Fruit fly (Drosophila melanogaster) Kc167 (cell line): ENCODE results near the gene CG9682.

ENCODE experiments used
- Myc ChIP-seq: fragments of >200 bp; optimal IDR thresholded peaks from 2 replicates; lab custom pipeline; 2017; ENCODE audit warnings: missing external identifiers
- Sin3A ChIP-seq: fragments of >200 bp; optimal IDR thresholded peaks from 2 replicates; lab custom pipeline; 2018; ENCODE audit warnings: missing external identifiers
- h ChIP-seq: fragments of >200 bp; optimal IDR thresholded peaks from 3 replicates; lab custom pipeline; 2018; ENCODE audit warnings: missing external identifiers
- insv ChIP-seq: fragments of >200 bp; optimal IDR thresholded peaks from 3 replicates; lab custom pipeline; 2018; ENCODE audit warnings: missing external identifiers
- psq ChIP-seq: fragments of >200 bp; optimal IDR thresholded peaks from 2 replicates; lab custom pipeline; 2017; ENCODE audit warnings: missing external identifiers
- ttk ChIP-seq: sonication (Bioruptor generic); optimal IDR thresholded peaks from 2 replicates; lab custom pipeline; 2017; ENCODE audit warnings: missing external identifiers

Gene CG9682

dm6 chr3R:30215020-30215419 lies 35.7 kb upstream of the CG9682 start:
- TF ChIP-seq insv (no peak), h (lab: Kevin White, UChicago) (no peak), psq (no peak), Myc (no peak), ttk (lab: Kevin White, UChicago) (no peak), Sin3A (lab: Kevin White, UChicago) (no peak)

- TF ChIP-seq Myc (no peak), ttk (lab: Kevin White, UChicago) (no peak), psq (no peak), Sin3A (lab: Kevin White, UChicago) (no peak), h (lab: Kevin White, UChicago) (no peak), insv (no peak)
These were observed 34.5 kb upstream of the CG9682 start, which contains the start of gene CecC for dm6 chr3R:30216210-30216609. Gene CecC (plus strand): TSS chr3R:30216484.

DNA sequence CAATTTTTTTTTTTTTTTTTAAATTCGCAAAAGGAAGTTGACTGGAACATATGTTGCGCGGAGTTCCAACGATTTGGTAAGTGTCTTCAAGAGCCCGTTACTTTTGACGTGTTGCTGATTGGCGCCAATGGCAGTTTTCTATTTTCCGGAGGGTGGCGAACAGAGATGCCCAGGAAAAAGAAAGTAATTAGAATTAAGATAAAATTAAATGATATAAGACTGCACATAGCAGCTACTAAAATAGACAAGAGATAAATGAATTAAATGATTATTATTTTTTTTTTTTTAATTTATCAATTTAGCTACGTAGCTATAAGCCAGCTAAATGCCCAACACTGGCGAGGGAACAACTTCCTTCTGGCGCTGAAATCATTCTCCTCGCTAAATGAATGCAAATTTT lies 28.5 kb upstream of the CG9682 start:
- no peak for TF ChIP-seq insv
- no peak for TF ChIP-seq h (lab: Kevin White, UChicago)
- TF ChIP-seq ttk (lab: Kevin White, UChicago): no peak
- TF ChIP-seq Myc: no peak
- TF ChIP-seq psq: no peak
- no peak for TF ChIP-seq Sin3A (lab: Kevin White, UChicago)

DNA sequence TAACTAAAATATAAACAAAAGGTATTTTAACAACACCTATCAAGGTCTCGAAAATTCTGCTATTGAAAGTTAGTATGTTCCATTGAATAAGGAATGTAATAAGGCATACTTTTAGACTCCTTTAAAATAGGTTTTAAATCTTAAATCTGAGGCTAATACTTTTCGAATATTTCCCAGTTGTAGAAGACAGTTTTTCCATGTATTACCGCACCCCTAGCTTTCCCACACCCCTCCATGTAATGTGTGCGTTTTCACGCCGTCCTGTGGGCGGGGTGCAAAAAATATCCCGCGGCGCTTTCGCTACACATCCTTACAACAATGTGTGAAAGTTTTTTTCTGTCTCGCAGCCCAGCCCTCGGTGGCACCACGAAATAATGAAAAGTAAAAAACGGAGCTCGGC lies 26.2 kb upstream of the CG9682 start:
- TF ChIP-seq h (lab: Kevin White, UChicago) (no peak), Sin3A (lab: Kevin White, UChicago) (no peak), psq (no peak), Myc (no peak), insv (no peak), ttk (lab: Kevin White, UChicago) (no peak)

dm6 chr3R:30235253-30235652 lies 15.5 kb upstream of the CG9682 start:
- TF ChIP-seq h (lab: Kevin White, UChicago): no peak
- no peak for TF ChIP-seq Sin3A (lab: Kevin White, UChicago)
- TF ChIP-seq psq: no peak
- no peak for TF ChIP-seq ttk (lab: Kevin White, UChicago)
- no peak for TF ChIP-seq insv
- TF ChIP-seq Myc: no peak

- TF ChIP-seq Sin3A (lab: Kevin White, UChicago) (no peak), Myc (no peak), psq (no peak), ttk (lab: Kevin White, UChicago) (no peak), h (lab: Kevin White, UChicago) (no peak), insv (no peak)
These were observed 13.7 kb upstream of the CG9682 start for dm6 chr3R:30236994-30237393.

DNA sequence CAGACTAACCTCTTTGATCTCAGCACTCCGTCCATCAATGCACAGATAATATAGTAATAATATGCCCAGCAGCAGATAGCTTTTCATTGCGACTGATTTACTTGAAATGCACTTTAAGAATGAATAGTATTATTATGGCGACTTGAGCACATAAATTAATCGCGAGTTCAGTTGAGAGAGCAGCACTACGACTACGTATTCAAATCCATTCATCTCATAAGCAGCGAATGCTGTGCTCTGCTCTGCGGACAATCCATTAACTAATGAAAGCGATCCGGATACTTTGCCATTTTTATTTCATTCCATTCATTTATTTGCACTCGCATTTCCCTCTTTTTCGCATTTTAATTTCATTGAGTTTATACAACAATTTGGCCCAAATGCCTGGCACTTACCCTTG lies 13.1 kb upstream of the CG9682 start, which contains the start of gene CG43448:
TSS of gene CG43448 (minus strand) at position 101 of the 400 bp plus-strand sequence.
- TF ChIP-seq h (lab: Kevin White, UChicago): no peak
- no peak for TF ChIP-seq psq
- TF ChIP-seq Myc: no peak
- TF ChIP-seq insv: no peak
- no peak for TF ChIP-seq Sin3A (lab: Kevin White, UChicago)
- no peak for TF ChIP-seq ttk (lab: Kevin White, UChicago)

DNA sequence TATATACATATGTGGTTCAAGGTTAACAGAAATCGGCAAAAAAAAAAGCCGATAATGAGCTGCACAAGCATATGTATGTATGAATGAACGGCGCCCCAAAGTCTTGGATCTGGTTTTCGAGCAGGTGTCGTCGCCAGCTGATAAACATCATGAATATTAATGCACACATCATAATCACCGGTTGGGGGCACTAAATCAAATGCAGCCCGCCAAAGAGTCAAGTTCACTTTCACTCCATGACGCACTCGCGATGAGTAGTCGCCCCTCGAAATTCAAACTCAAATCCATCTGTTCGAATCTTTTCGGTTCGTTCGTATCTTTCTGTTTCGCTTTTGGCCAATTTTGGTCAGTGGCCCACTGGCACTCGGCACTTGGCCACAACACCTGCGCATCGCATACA lies 10.5 kb upstream of the CG9682 start:
- TF ChIP-seq h (lab: Kevin White, UChicago) (no peak), insv (no peak), Myc (no peak), psq (no peak), Sin3A (lab: Kevin White, UChicago) (no peak)

DNA sequence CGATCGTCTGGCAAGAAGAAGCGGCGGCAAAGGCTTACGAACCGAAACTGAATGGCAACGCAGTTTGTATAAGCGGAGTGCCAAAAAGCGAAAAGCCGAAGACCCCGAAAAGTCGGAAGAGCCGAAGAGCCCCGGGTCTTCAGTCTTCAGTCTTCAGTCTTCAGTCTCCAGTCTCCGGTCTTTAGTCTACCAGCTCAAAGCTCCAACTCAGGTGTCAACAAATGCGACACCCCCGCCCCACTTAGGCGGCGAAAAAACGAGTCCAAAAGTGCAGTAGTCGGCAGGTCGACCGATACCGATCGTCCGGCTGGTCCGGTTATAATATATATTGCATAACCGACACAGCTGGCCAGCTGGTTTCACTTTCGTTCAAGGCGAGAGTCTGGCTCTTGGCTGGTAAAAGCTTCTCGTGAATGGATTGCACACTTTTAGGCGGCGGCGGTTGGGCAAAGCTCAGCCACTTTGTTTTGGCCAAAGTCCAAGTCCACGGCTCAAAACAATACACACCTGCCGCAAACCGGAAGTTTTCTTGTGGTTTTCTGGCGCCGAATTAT lies 7.4 kb upstream of the CG9682 start, which contains the start of gene CG9737:
TSS of gene CG9737 (minus strand) at position 51 of the 554 bp plus-strand sequence.
- TF ChIP-seq Myc (no peak), Sin3A (lab: Kevin White, UChicago) (no peak), ttk (lab: Kevin White, UChicago) (no peak), psq (no peak), h (lab: Kevin White, UChicago) (no peak), insv (no peak)

- TF ChIP-seq ttk (lab: Kevin White, UChicago) (no peak), h (lab: Kevin White, UChicago) (no peak), psq (no peak), Myc (no peak)
These were observed 4.8 kb upstream of the CG9682 start for dm6 chr3R:30245739-30246589.

DNA sequence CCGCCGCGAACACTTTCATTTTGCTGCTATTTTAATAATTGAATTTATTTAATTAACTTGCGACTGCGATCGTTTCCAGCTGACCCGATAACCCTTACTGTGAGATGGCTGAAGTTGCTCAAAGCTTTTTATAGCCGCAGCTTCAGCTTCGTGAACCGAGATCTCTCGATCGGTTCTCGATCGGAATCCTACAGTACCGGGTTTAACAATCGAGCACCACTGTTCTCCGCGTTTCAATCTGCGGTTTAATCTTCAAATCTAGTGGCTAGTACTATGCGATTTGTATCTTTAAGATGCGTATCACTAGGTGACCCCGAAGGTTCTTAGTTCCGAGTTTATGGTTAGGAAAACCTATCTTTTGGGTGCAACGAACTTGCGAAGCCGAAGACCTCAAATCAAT lies 4.1 kb upstream of the CG9682 start, which contains the start of gene CG9733:
TSS of gene CG9733 (minus strand) at position 101 of the 400 bp plus-strand sequence.
- TF ChIP-seq ttk (lab: Kevin White, UChicago): no peak
- no peak for TF ChIP-seq Sin3A (lab: Kevin White, UChicago)
- TF ChIP-seq Myc: no peak
- TF ChIP-seq h (lab: Kevin White, UChicago): no peak
- TF ChIP-seq psq: no peak
- no peak for TF ChIP-seq insv

- TF ChIP-seq ttk (lab: Kevin White, UChicago): no peak
- no peak for TF ChIP-seq insv
- TF ChIP-seq Sin3A (lab: Kevin White, UChicago): no peak
- TF ChIP-seq h (lab: Kevin White, UChicago): no peak
- no peak for TF ChIP-seq Myc
- TF ChIP-seq psq: no peak
These were observed 2.8 kb upstream of the CG9682 start for dm6 chr3R:30247802-30248363.
